Fruit fly (Drosophila melanogaster): Measurements from ENCODE around the gene CG32241.

Gene CG32241

dm6 chr3L:4466530-4466929 is at the start of gene CG32241:
Gene CG32241 (minus strand): TSS chr3L:4466630.
- TF ChIP-seq CG17801 (GFP tag; optimal IDR thresholded peaks at IDR 0.05; ENCODE audit: partially characterized antibody), result no peak

dm6 chr3L:4510317-4510716 is 43.9 kb upstream of the CG32241 start:
- no peak for TF ChIP-seq CG17801 (GFP tag; optimal IDR thresholded peaks at IDR 0.05; ENCODE audit: partially characterized antibody)

dm6 chr3L:4508926-4509457 is 42.6 kb upstream of the CG32241 start:
- no peak for TF ChIP-seq CG17801 (GFP tag; optimal IDR thresholded peaks at IDR 0.05; ENCODE audit: partially characterized antibody)

dm6 chr3L:4508307-4508706 is 41.9 kb upstream of the CG32241 start, which contains the start of gene NT1:
Gene NT1 (minus strand): TSS chr3L:4508433.
- no peak for TF ChIP-seq CG17801 (GFP tag; optimal IDR thresholded peaks at IDR 0.05; ENCODE audit: partially characterized antibody)

- no peak for TF ChIP-seq CG17801 (GFP tag; optimal IDR thresholded peaks at IDR 0.05; ENCODE audit: partially characterized antibody)
These were observed 41.4 kb upstream of the CG32241 start for dm6 chr3L:4507846-4508245.

- TF ChIP-seq CG17801 (GFP tag; optimal IDR thresholded peaks at IDR 0.05; ENCODE audit: partially characterized antibody), result no peak
These were observed 35.0 kb upstream of the CG32241 start for dm6 chr3L:4501406-4501805.

- no peak for TF ChIP-seq CG17801 (GFP tag; optimal IDR thresholded peaks at IDR 0.05; ENCODE audit: partially characterized antibody)
These were observed 34.0 kb upstream of the CG32241 start, which contains the start of gene CG13720 for dm6 chr3L:4500400-4500799. Gene CG13720 (minus strand): TSS chr3L:4500500.

dm6 chr3L:4497677-4498076 is 31.2 kb upstream of the CG32241 start, which contains the start of gene CG13721:
Gene CG13721 (minus strand): TSS chr3L:4497777.
- TF ChIP-seq CG17801 (GFP tag; optimal IDR thresholded peaks at IDR 0.05; ENCODE audit: partially characterized antibody), result no peak

dm6 chr3L:4494603-4495002 is 28.2 kb upstream of the CG32241 start:
- TF ChIP-seq CG17801 (GFP tag; optimal IDR thresholded peaks at IDR 0.05; ENCODE audit: partially characterized antibody), result no peak

dm6 chr3L:4493609-4494008 is 27.2 kb upstream of the CG32241 start:
- TF ChIP-seq CG17801 (GFP tag; optimal IDR thresholded peaks at IDR 0.05; ENCODE audit: partially characterized antibody), result no peak

dm6 chr3L:4490702-4491243 is 24.3 kb upstream of the CG32241 start, which contains the start of gene CG13722:
Gene CG13722 (minus strand): TSS chr3L:4490963.
- no peak for TF ChIP-seq CG17801 (GFP tag; optimal IDR thresholded peaks at IDR 0.05; ENCODE audit: partially characterized antibody)

dm6 chr3L:4489490-4489889 is 23.1 kb upstream of the CG32241 start:
- TF ChIP-seq CG17801 (GFP tag; optimal IDR thresholded peaks at IDR 0.05; ENCODE audit: partially characterized antibody), result no peak

- no peak for TF ChIP-seq CG17801 (GFP tag; optimal IDR thresholded peaks at IDR 0.05; ENCODE audit: partially characterized antibody)
These were observed 18.2 kb upstream of the CG32241 start for dm6 chr3L:4484623-4485022.

- no peak for TF ChIP-seq CG17801 (GFP tag; optimal IDR thresholded peaks at IDR 0.05; ENCODE audit: partially characterized antibody)
These were observed 16.1 kb upstream of the CG32241 start, which contains the start of gene CG11350 for dm6 chr3L:4482509-4482908. Gene CG11350 (plus strand): TSS chr3L:4482809.

- no peak for TF ChIP-seq CG17801 (GFP tag; optimal IDR thresholded peaks at IDR 0.05; ENCODE audit: partially characterized antibody)
These were observed 14.3 kb upstream of the CG32241 start for dm6 chr3L:4480764-4481163.

- no peak for TF ChIP-seq CG17801 (GFP tag; optimal IDR thresholded peaks at IDR 0.05; ENCODE audit: partially characterized antibody)
These were observed 13.5 kb upstream of the CG32241 start, which contains the start of gene CG7465 for dm6 chr3L:4479938-4480337. Gene CG7465 (plus strand): TSS chr3L:4480283.
